Worm (Caenorhabditis elegans) whole organism, mixed stage, embryonic: ENCODE data around the gene sftd-3.

Experiments
- nhr-12 ChIP-seq: fragments of 150-350 bp; optimal IDR thresholded peaks from 2 replicates; lab custom pipeline; 2014; ENCODE audit warnings: missing biosample characterization, missing genetic modification characterization
- nhr-28 ChIP-seq: fragments of 150-350 bp; optimal IDR thresholded peaks from 2 replicates; lab custom pipeline; 2014; ENCODE audit warnings: missing biosample characterization, missing genetic modification characterization
- pha-4 ChIP-seq: fragments of 150-350 bp; optimal IDR thresholded peaks from 2 replicates; lab custom pipeline; 2018; ENCODE audit warnings: missing biosample characterization, missing genetic modification reagents, missing genetic modification characterization
- snpc-4 ChIP-seq: fragments of 150-350 bp; optimal IDR thresholded peaks from 2 replicates; lab custom pipeline; 2014; ENCODE audit warnings: missing biosample characterization, missing genetic modification characterization
- unc-62 ChIP-seq: fragments of 150-350 bp; optimal IDR thresholded peaks from 2 replicates; lab custom pipeline; 2014; ENCODE audit warnings: missing biosample characterization, missing genetic modification reagents, missing genetic modification characterization

DNA sequence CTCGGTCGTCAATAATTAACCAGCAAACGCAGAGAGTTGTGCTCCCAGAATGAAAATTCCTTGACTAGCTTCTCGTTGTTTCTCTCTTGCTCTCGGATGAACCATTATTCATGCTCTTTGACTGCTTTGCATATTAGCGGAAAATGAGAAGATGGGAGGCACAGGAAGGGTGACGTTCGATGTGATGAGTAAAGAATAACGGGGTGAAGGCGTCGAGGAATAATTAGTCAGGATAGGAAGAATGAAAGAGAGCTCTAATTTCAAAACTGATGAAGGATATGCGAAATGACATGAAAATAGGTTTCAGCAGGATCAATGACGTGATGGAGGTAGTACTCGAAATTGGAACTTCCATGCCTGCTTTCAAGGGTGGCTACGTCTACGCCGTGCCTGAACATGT, 12.7 kb downstream of the sftd-3 start:
- TF ChIP-seq snpc-4 (tag; lab: Kevin White, UChicago) (no peak), unc-62 (GFP tag; lab: Kevin White, UChicago) (no peak), nhr-12 (tag; lab: Kevin White, UChicago) (no peak), pha-4 (tag; lab: Kevin White, UChicago) (no peak), nhr-28 (tag; lab: Kevin White, UChicago) (no peak)
